Fruit fly (Drosophila melanogaster): ENCODE results near the gene aralar1.

aralar1 gene

dm6 chr3R:30470690-30471089, 15.0 kb upstream of the aralar1 start:
- TF ChIP-seq ss (GFP tag; optimal IDR thresholded peaks at IDR 0.05) (no peak), CG6276 (GFP tag; optimal IDR thresholded peaks at IDR 0.05) (no peak), Lpt (GFP tag; optimal IDR thresholded peaks at IDR 0.05) (no peak), CG15336 (GFP tag; IDR thresholded peaks at IDR 0.05) (no peak), Met (GFP tag; optimal IDR thresholded peaks at IDR 0.05) (no peak), CG32006 (GFP tag; optimal IDR thresholded peaks at IDR 0.05) (no peak)

- TF ChIP-seq ss (GFP tag; optimal IDR thresholded peaks at IDR 0.05), result no peak
- TF ChIP-seq Smox (GFP tag; optimal IDR thresholded peaks at IDR 0.05), result no peak
- TF ChIP-seq CG11762 (GFP tag; optimal IDR thresholded peaks at IDR 0.05; ENCODE audit: insufficient read depth), result no peak
- TF ChIP-seq svp (GFP tag), result peak; percentile 20
- no peak for TF ChIP-seq CG6854 (GFP tag; optimal IDR thresholded peaks at IDR 0.05)
Measured at dm6 chr3R:30467062-30467461, 11.4 kb upstream of the aralar1 start.

- TF ChIP-seq CG8119 (GFP tag; IDR thresholded peaks at IDR 0.05) (no peak), ss (GFP tag; optimal IDR thresholded peaks at IDR 0.05) (no peak), achi (GFP tag; optimal IDR thresholded peaks at IDR 0.05) (no peak), Hr38 (GFP tag; optimal IDR thresholded peaks at IDR 0.05) (no peak), CG8319 (GFP tag; optimal IDR thresholded peaks at IDR 0.05) (no peak), Eip78C (GFP tag) (peak; percentile 59), dsx (GFP tag; optimal IDR thresholded peaks at IDR 0.05; ENCODE audit: poor library complexity, severe bottlenecking) (no peak), CG1621 (tag; optimal IDR thresholded peaks at IDR 0.05) (peak; percentile 7), CG6276 (GFP tag; optimal IDR thresholded peaks at IDR 0.05) (peak; percentile 17), svp (GFP tag) (peak; percentile 83), CG6163 (GFP tag; IDR thresholded peaks at IDR 0.05) (0 out of 3 replicates have a peak, but pooled peaks have one; percentile 36), vri (GFP tag; optimal IDR thresholded peaks at IDR 0.05) (peak; percentile 13), CG7368 (GFP tag; optimal IDR thresholded peaks at IDR 0.05) (no peak), CG8632 (GFP tag; optimal IDR thresholded peaks at IDR 0.05) (no peak)
Measured at dm6 chr3R:30466515-30466914, 10.8 kb upstream of the aralar1 start.

dm6 chr3R:30465775-30466494, 10.3 kb upstream of the aralar1 start, which contains the start of gene PH4alphaEFB:
Gene PH4alphaEFB, plus strand, starts transcription at chr3R:30466050.
- no peak for TF ChIP-seq Met (GFP tag; optimal IDR thresholded peaks at IDR 0.05)
- TF ChIP-seq esn (GFP tag; optimal IDR thresholded peaks at IDR 0.05), result no peak
- no peak for TF ChIP-seq CG10669 (GFP tag; optimal IDR thresholded peaks at IDR 0.05)
- peak; percentile 62 for TF ChIP-seq Eip78C (GFP tag)
- TF ChIP-seq CG6854 (GFP tag; optimal IDR thresholded peaks at IDR 0.05), result peak; percentile 11
- no peak for TF ChIP-seq acj6 (GFP tag; optimal IDR thresholded peaks at IDR 0.05)
- TF ChIP-seq fkh (GFP tag; optimal IDR thresholded peaks at IDR 0.05), result peak; percentile 49
- TF ChIP-seq Eip93F (GFP tag; optimal IDR thresholded peaks at IDR 0.05), result no peak
- no peak for TF ChIP-seq dac (GFP tag; optimal IDR thresholded peaks at IDR 0.05)
- peak; percentile 62 for TF ChIP-seq dsx (GFP tag; optimal IDR thresholded peaks at IDR 0.05; ENCODE audit: poor library complexity, severe bottlenecking)
- no peak for TF ChIP-seq CG34406 (GFP tag; optimal IDR thresholded peaks at IDR 0.05)
- no peak for TF ChIP-seq Hr38 (GFP tag; optimal IDR thresholded peaks at IDR 0.05)
- TF ChIP-seq CG3032 (tag; optimal IDR thresholded peaks at IDR 0.05), result no peak
- TF ChIP-seq fd59A (GFP tag; optimal IDR thresholded peaks at IDR 0.05), result no peak
- TF ChIP-seq achi (GFP tag; optimal IDR thresholded peaks at IDR 0.05), result no peak
- no peak for TF ChIP-seq Smox (GFP tag; optimal IDR thresholded peaks at IDR 0.05)
- TF ChIP-seq eg (GFP tag; IDR thresholded peaks at IDR 0.05), result no peak
- no peak for TF ChIP-seq Sox102F (GFP tag; optimal IDR thresholded peaks at IDR 0.05)
- no peak for TF ChIP-seq net (GFP tag; optimal IDR thresholded peaks at IDR 0.05)
- TF ChIP-seq CG32006 (GFP tag; optimal IDR thresholded peaks at IDR 0.05), result no peak
- no peak for TF ChIP-seq lz (GFP tag; optimal IDR thresholded peaks at IDR 0.05)
- no peak for TF ChIP-seq CG7368 (GFP tag; optimal IDR thresholded peaks at IDR 0.05)
- TF ChIP-seq CG15336 (GFP tag; IDR thresholded peaks at IDR 0.05), result no peak
- no peak for TF ChIP-seq CG6808 (GFP tag; optimal IDR thresholded peaks at IDR 0.05)
- peak; percentile 30 to 49 for TF ChIP-seq ss (GFP tag; optimal IDR thresholded peaks at IDR 0.05)
- TF ChIP-seq CG9139 (GFP tag; optimal IDR thresholded peaks at IDR 0.05), result peak; percentile 41
- TF ChIP-seq Hr39 (GFP tag; optimal IDR thresholded peaks at IDR 0.05), result no peak
- no peak for TF ChIP-seq Blimp-1 (GFP tag; optimal IDR thresholded peaks at IDR 0.05)
- no peak for TF ChIP-seq CG3919 (GFP tag; optimal IDR thresholded peaks at IDR 0.05)
- no peak for TF ChIP-seq svp (GFP tag)
- TF ChIP-seq CG11294 (GFP tag; IDR thresholded peaks at IDR 0.05), result no peak
- TF ChIP-seq Sox14 (GFP tag; optimal IDR thresholded peaks at IDR 0.05), result peak; percentile 37
- TF ChIP-seq CG6163 (GFP tag; IDR thresholded peaks at IDR 0.05), result peak; percentile 11; the same call in 1 of the 3 replicates
- peak; percentile 15 for TF ChIP-seq fd85E (GFP tag; optimal IDR thresholded peaks at IDR 0.05)
- TF ChIP-seq OdsH (GFP tag; optimal IDR thresholded peaks at IDR 0.05), result no peak

All from whole organism, prepupa.